Fruit fly (Drosophila melanogaster): ENCODE measurements around the gene CG7903.

dm6 chr3R:29983886-29984285 lies 11.1 kb downstream of the CG7903 start:
- TF ChIP-seq usp (GFP tag; optimal IDR thresholded peaks at IDR 0.05) (no peak), pan (optimal IDR thresholded peaks at IDR 0.05) (no peak), Dll (optimal IDR thresholded peaks at IDR 0.05) (no peak)
